Worm (Caenorhabditis elegans) whole organism, L3 larva: ENCODE results near the gene M01F1.9.

ENCODE experiments used
- mdl-1 ChIP-seq: fragments of 150-350 bp; optimal IDR thresholded peaks from 2 replicates; lab custom pipeline; 2014; ENCODE audit warnings: missing biosample characterization, missing genetic modification characterization
- ztf-11 ChIP-seq: fragments of 150-350 bp; optimal IDR thresholded peaks from 2 replicates; lab custom pipeline; 2014; ENCODE audit warnings: missing biosample characterization, missing genetic modification characterization
- ztf-4 ChIP-seq: fragments of 150-350 bp; optimal IDR thresholded peaks from 2 replicates; lab custom pipeline; 2014; ENCODE audit warnings: missing biosample characterization, missing genetic modification characterization

DNA sequence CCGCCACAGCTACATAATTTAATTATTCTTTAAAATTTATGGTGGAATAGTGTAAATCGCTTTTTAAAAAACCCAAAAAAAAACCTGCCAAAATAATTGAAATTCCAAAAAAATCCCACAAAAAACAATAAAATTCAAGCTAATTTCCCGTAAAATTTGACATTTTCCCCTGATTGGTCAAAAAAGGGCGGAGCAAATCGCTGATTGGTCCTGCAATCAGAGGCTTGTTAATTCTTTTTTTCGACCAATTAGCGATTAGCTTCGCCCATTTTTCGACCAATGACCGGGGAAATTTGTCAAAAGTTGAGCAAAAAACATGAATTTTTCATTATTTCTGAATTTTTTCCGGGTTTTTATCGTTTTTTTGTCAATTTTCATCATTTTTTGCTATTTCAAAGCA is 31.8 kb downstream of the M01F1.9 start:
- TF ChIP-seq mdl-1 (tag; lab: Kevin White, UChicago), result no peak
- TF ChIP-seq ztf-4 (tag; lab: Kevin White, UChicago), result no peak
- no peak for TF ChIP-seq ztf-11 (tag; lab: Kevin White, UChicago)
